Fruit fly (Drosophila melanogaster) whole organism, adult: ENCODE measurements around the gene CG13086.

Source experiments
- CG1620 ChIP-seq: fragments of 200-800 bp; sonication (Bioruptor generic); optimal IDR thresholded peaks from 2 replicates; lab custom pipeline; 2016; ENCODE audit warnings: missing biosample characterization, missing genetic modification characterization
- CG5204 ChIP-seq: fragments of 200-800 bp; sonication (Bioruptor generic); optimal IDR thresholded peaks from 2 replicates; lab custom pipeline; 2016; ENCODE audit warnings: missing biosample characterization, missing genetic modification characterization
- Crg-1 ChIP-seq: fragments of 200-800 bp; sonication (Bioruptor generic); optimal IDR thresholded peaks from 2 replicates; lab custom pipeline; 2016; ENCODE audit warnings: missing biosample characterization, missing genetic modification characterization
- ovo ChIP-seq: fragments of 200-800 bp; sonication (Bioruptor generic); optimal IDR thresholded peaks from 2 replicates; lab custom pipeline; 2016; ENCODE audit warnings: missing biosample characterization, missing genetic modification characterization
- tj ChIP-seq: fragments of 200-800 bp; sonication (Bioruptor generic); optimal IDR thresholded peaks from 3 replicates; lab custom pipeline; 2017; ENCODE audit warnings: missing biosample characterization, mild to moderate bottlenecking, missing genetic modification characterization, moderate library complexity

- TF ChIP-seq Crg-1 (GFP tag; lab: Kevin White, UChicago) = no peak
- no peak for TF ChIP-seq CG5204
- TF ChIP-seq CG1620 (GFP tag; lab: Kevin White, UChicago) = no peak
- no peak for TF ChIP-seq ovo
- no peak for TF ChIP-seq tj (GFP tag; lab: Kevin White, UChicago)
Measured at dm6 chr2L:19342767-19343166, 21.4 kb upstream of the CG13086 start.
